Fruit fly (Drosophila melanogaster): Measurements from ENCODE around the gene CG10011.

DNA sequence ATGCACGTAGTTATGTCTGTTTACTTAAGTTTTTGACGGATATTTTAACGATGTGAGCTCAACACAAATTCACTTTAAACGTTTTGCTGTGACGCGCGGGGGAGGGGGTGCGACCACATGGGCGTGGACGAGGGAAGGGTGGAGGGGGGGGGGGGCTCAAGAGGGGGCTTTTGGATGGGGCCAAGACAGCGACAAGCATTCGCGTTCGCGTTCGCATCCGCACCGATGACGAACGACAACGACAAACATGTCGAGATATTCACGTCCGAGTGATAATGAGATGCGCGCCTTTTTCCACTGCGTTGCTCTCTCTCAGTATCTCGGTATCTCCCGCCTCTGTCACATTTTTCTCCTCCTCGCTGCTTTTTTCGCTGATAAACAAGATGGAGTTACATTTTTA is 71.4 kb downstream of the CG10011 start:
- TF ChIP-seq Dll (optimal IDR thresholded peaks at IDR 0.05) = no peak
- no peak for TF ChIP-seq CG8478 (optimal IDR thresholded peaks at IDR 0.05)
- TF ChIP-seq pan (optimal IDR thresholded peaks at IDR 0.05) = no peak

All from whole organism.